Fruit fly (Drosophila melanogaster) whole organism, pupa: ENCODE measurements around the gene Dsor1.

Source experiments
- CG32121 ChIP-seq: fragments of 200-800 bp; sonication (Bioruptor generic); IDR thresholded peaks from 2 replicates; pipeline ENCODE4 v1.3.6; 2022; ENCODE audit warnings: missing biosample characterization, missing genetic modification characterization
- CG9948 ChIP-seq: fragments of 200-800 bp; sonication (Bioruptor generic); optimal IDR thresholded peaks from 2 replicates; lab custom pipeline; 2018; ENCODE audit warnings: missing biosample characterization, mild to moderate bottlenecking, missing genetic modification characterization, moderate library complexity
- Ets98B ChIP-seq: fragments of 200-800 bp; sonication (Bioruptor generic); IDR thresholded peaks from 2 replicates; pipeline ENCODE4 v1.3.6; 2022; ENCODE audit warnings: missing biosample characterization, missing genetic modification characterization
- fd96Ca ChIP-seq: fragments of 200-800 bp; sonication (Bioruptor generic); IDR thresholded peaks from 3 replicates; pipeline ENCODE4 v1.3.6; 2022; ENCODE audit warnings: missing biosample characterization, missing genetic modification characterization

dm6 chrX:9224423-9224822 is 22.7 kb upstream of the Dsor1 start:
- TF ChIP-seq Ets98B (GFP tag; lab: Robert Waterston, UW) (no peak), CG32121 (GFP tag; lab: Robert Waterston, UW) (no peak), CG9948 (tag; lab: Kevin White, UChicago) (no peak), fd96Ca (no peak)
